Worm (Caenorhabditis elegans) whole organism, early embryonic: Measurements from ENCODE around the gene Y39B6A.30.

Experiments
- B0310.2 ChIP-seq: sonication (generic microtip); optimal IDR thresholded peaks from 2 replicates; lab custom pipeline; 2016; ENCODE audit warnings: mild to moderate bottlenecking, missing genetic modification characterization, missing compliant biosample characterization
- aly-1 ChIP-seq: sonication (generic microtip); optimal IDR thresholded peaks from 2 replicates; lab custom pipeline; 2016; ENCODE audit warnings: missing genetic modification characterization, missing compliant biosample characterization
- ama-1 ChIP-seq: fragments of 150-350 bp; optimal IDR thresholded peaks from 2 replicates; lab custom pipeline; 2014
- flt-1 ChIP-seq: fragments of 200-800 bp; sonication (Bioruptor generic); IDR thresholded peaks from 2 replicates; pipeline ENCODE4 v1.3.6; 2022; ENCODE audit warnings: missing genetic modification characterization, missing compliant biosample characterization
- hmg-4 ChIP-seq: fragments of 200-800 bp; sonication (Bioruptor generic); optimal IDR thresholded peaks from 2 replicates; lab custom pipeline; 2018; ENCODE audit warnings: mild to moderate bottlenecking, missing genetic modification characterization, missing compliant biosample characterization
- hnd-1 ChIP-seq: sonication (generic microtip); optimal IDR thresholded peaks from 2 replicates; lab custom pipeline; 2016; ENCODE audit warnings: missing genetic modification characterization, missing compliant biosample characterization
- pes-1 ChIP-seq: fragments of 200-800 bp; sonication (Bioruptor generic); IDR thresholded peaks from 2 replicates; pipeline ENCODE4 v1.3.6; 2022; ENCODE audit warnings: missing genetic modification reagents, missing genetic modification characterization, missing compliant biosample characterization
- scrt-1 ChIP-seq: fragments of 200-800 bp; sonication (Bioruptor generic); IDR thresholded peaks from 2 replicates; pipeline ENCODE4 v1.3.6; 2022; ENCODE audit warnings: missing genetic modification characterization, missing compliant biosample characterization
- sea-1 ChIP-seq: fragments of 200-800 bp; sonication (Bioruptor generic); conservative IDR thresholded peaks from 2 replicates; pipeline ENCODE4 v1.3.6; 2022; ENCODE audit warnings: missing genetic modification characterization, missing compliant biosample characterization
- tbx-11 ChIP-seq: fragments of 200-800 bp; sonication (Bioruptor generic); IDR thresholded peaks from 2 replicates; pipeline ENCODE4 v1.3.6; 2022; ENCODE audit warnings: missing genetic modification characterization, missing compliant biosample characterization
- tra-4 ChIP-seq: sonication (generic microtip); optimal IDR thresholded peaks from 2 replicates; lab custom pipeline; 2017; ENCODE audit warnings: missing genetic modification characterization, missing compliant biosample characterization

- no peak for TF ChIP-seq tbx-11 (GFP tag; lab: Robert Waterston, UW)
- TF ChIP-seq ama-1: no peak
- no peak for TF ChIP-seq pes-1 (GFP tag; lab: Robert Waterston, UW)
- no peak for TF ChIP-seq tra-4 (tag; lab: Kevin White, UChicago)
- TF ChIP-seq hnd-1 (tag; lab: Kevin White, UChicago): no peak
- no peak for TF ChIP-seq sea-1
- no peak for TF ChIP-seq hmg-4 (GFP tag; lab: Kevin White, UChicago)
- no peak for TF ChIP-seq B0310.2 (tag; lab: Kevin White, UChicago)
- no peak for TF ChIP-seq aly-1
- no peak for TF ChIP-seq scrt-1 (GFP tag; lab: Robert Waterston, UW)
- TF ChIP-seq flt-1 (GFP tag; lab: Robert Waterston, UW): no peak
Measured at ce11 chrV:19027338-19027737, 13.0 kb downstream of the Y39B6A.30 start.
